Worm (Caenorhabditis elegans) whole organism, late embryonic: Measurements from ENCODE around the gene R10E4.6.
A peak's percentile ranks its signal among the peaks of the same experiment; 100 is the strongest.

ENCODE experiments used
- C08G9.2 ChIP-seq: sonication (generic microtip); optimal IDR thresholded peaks from 2 replicates; lab custom pipeline; 2016; ENCODE audit warnings: mild to moderate bottlenecking, missing genetic modification characterization, moderate library complexity, missing compliant biosample characterization
- T23F11.4 ChIP-seq: fragments of 200-800 bp; sonication (Bioruptor generic); optimal IDR thresholded peaks from 2 replicates; lab custom pipeline; 2018; ENCODE audit warnings: mild to moderate bottlenecking, missing genetic modification characterization, missing compliant biosample characterization
- ahr-1 ChIP-seq: sonication (generic microtip); optimal IDR thresholded peaks from 2 replicates; lab custom pipeline; 2016; ENCODE audit warnings: missing genetic modification characterization, missing compliant biosample characterization
- ama-1 ChIP-seq: fragments of 150-350 bp; optimal IDR thresholded peaks from 2 replicates; lab custom pipeline; 2014
- ceh-14 ChIP-seq: sonication (generic microtip); optimal IDR thresholded peaks from 2 replicates; lab custom pipeline; 2016; ENCODE audit warnings: missing genotype, missing genetic modification characterization, missing compliant biosample characterization
- ceh-18 ChIP-seq: sonication (generic microtip); optimal IDR thresholded peaks from 2 replicates; lab custom pipeline; 2016; ENCODE audit warnings: missing genetic modification characterization, missing compliant biosample characterization
- ceh-19 ChIP-seq: fragments of 200-800 bp; sonication (Bioruptor generic); optimal IDR thresholded peaks from 2 replicates; lab custom pipeline; 2018; ENCODE audit warnings: mild to moderate bottlenecking, missing genetic modification characterization, missing compliant biosample characterization
- ceh-2 ChIP-seq: sonication (generic microtip); optimal IDR thresholded peaks from 2 replicates; lab custom pipeline; 2016; ENCODE audit warnings: missing genotype, missing genetic modification characterization, missing compliant biosample characterization
- ceh-22 ChIP-seq: sonication (generic microtip); optimal IDR thresholded peaks from 2 replicates; lab custom pipeline; 2017; ENCODE audit warnings: missing biosample characterization, missing genetic modification characterization
- ceh-30 ChIP-seq: fragments of 150-350 bp; optimal IDR thresholded peaks from 2 replicates; lab custom pipeline; 2014; ENCODE audit warnings: missing biosample characterization, missing genetic modification characterization
- ceh-31 ChIP-seq: sonication (generic microtip); optimal IDR thresholded peaks from 2 replicates; lab custom pipeline; 2016; ENCODE audit warnings: missing genetic modification characterization, missing compliant biosample characterization
- ceh-34 ChIP-seq: sonication (generic microtip); optimal IDR thresholded peaks from 2 replicates; lab custom pipeline; 2016; ENCODE audit warnings: mild to moderate bottlenecking, missing genetic modification characterization, missing compliant biosample characterization
- ceh-48 ChIP-seq: sonication (generic microtip); optimal IDR thresholded peaks from 2 replicates; lab custom pipeline; 2016; ENCODE audit warnings: missing genetic modification characterization, inconsistent platforms, missing compliant biosample characterization
- ceh-6 ChIP-seq: fragments of 200-800 bp; sonication (Bioruptor generic); optimal IDR thresholded peaks from 2 replicates; lab custom pipeline; 2018; ENCODE audit warnings: mild to moderate bottlenecking, missing genetic modification characterization, missing compliant biosample characterization
- ceh-9 ChIP-seq: sonication (generic microtip); optimal IDR thresholded peaks from 2 replicates; lab custom pipeline; 2016; ENCODE audit warnings: mild to moderate bottlenecking, missing genetic modification characterization, inconsistent platforms, missing compliant biosample characterization
- che-1 ChIP-seq: sonication (generic microtip); optimal IDR thresholded peaks from 2 replicates; lab custom pipeline; 2016; ENCODE audit warnings: mild to moderate bottlenecking, missing genetic modification characterization, missing compliant biosample characterization
- fkh-10 ChIP-seq: fragments of 150-350 bp; optimal IDR thresholded peaks from 2 replicates; lab custom pipeline; 2014; ENCODE audit warnings: missing biosample characterization, missing genetic modification reagents, missing genetic modification characterization
- gmeb-2 ChIP-seq: sonication (generic microtip); optimal IDR thresholded peaks from 2 replicates; lab custom pipeline; 2016; ENCODE audit warnings: missing genetic modification characterization, inconsistent platforms, missing compliant biosample characterization
- hlh-15 ChIP-seq: sonication (generic microtip); optimal IDR thresholded peaks from 2 replicates; lab custom pipeline; 2016; ENCODE audit warnings: missing genetic modification characterization, missing compliant biosample characterization
- lim-6 ChIP-seq: sonication (generic microtip); optimal IDR thresholded peaks from 2 replicates; lab custom pipeline; 2016; ENCODE audit warnings: missing genetic modification characterization, missing compliant biosample characterization
- lin-11 ChIP-seq: fragments of 200-800 bp; sonication (Bioruptor generic); optimal IDR thresholded peaks from 2 replicates; lab custom pipeline; 2018; ENCODE audit warnings: mild to moderate bottlenecking, missing genetic modification characterization, missing compliant biosample characterization
- mec-3 ChIP-seq: sonication (generic microtip); optimal IDR thresholded peaks from 2 replicates; lab custom pipeline; 2016; ENCODE audit warnings: borderline replicate concordance, missing genetic modification characterization, missing compliant biosample characterization
- nfya-1 ChIP-seq: sonication (generic microtip); optimal IDR thresholded peaks from 2 replicates; lab custom pipeline; 2017; ENCODE audit warnings: missing genetic modification characterization, mild to moderate bottlenecking, missing compliant biosample characterization, antibody characterized with exemption, moderate library complexity
- nhr-11 ChIP-seq: fragments of 150-350 bp; optimal IDR thresholded peaks from 2 replicates; lab custom pipeline; 2014; ENCODE audit warnings: missing biosample characterization, missing genetic modification characterization
- npax-4 ChIP-seq: sonication (generic microtip); optimal IDR thresholded peaks from 2 replicates; lab custom pipeline; 2016; ENCODE audit warnings: missing genetic modification characterization, missing compliant biosample characterization
- pat-9 ChIP-seq: fragments of 200-800 bp; sonication (Bioruptor generic); optimal IDR thresholded peaks from 2 replicates; lab custom pipeline; 2018; ENCODE audit warnings: mild to moderate bottlenecking, missing genetic modification characterization, moderate library complexity, missing compliant biosample characterization
- pax-1 ChIP-seq: fragments of 150-350 bp; optimal IDR thresholded peaks from 2 replicates; lab custom pipeline; 2014; ENCODE audit warnings: missing biosample characterization, missing genetic modification characterization
- pha-2 ChIP-seq: sonication (generic microtip); optimal IDR thresholded peaks from 2 replicates; lab custom pipeline; 2017; ENCODE audit warnings: mild to moderate bottlenecking, missing genetic modification characterization, missing compliant biosample characterization
- pha-4 ChIP-seq: fragments of 150-350 bp; optimal IDR thresholded peaks from 2 replicates; lab custom pipeline; 2018; ENCODE audit warnings: missing biosample characterization, missing genetic modification reagents, missing genetic modification characterization
- pqm-1 ChIP-seq: sonication (generic microtip); optimal IDR thresholded peaks from 2 replicates; lab custom pipeline; 2016; ENCODE audit warnings: missing genetic modification characterization, missing compliant biosample characterization
- sdc-2 ChIP-seq: sonication (generic microtip); optimal IDR thresholded peaks from 2 replicates; lab custom pipeline; 2016; ENCODE audit warnings: missing genotype, missing genetic modification characterization, missing compliant biosample characterization
- sox-2 ChIP-seq: fragments of 200-800 bp; sonication (Bioruptor generic); IDR thresholded peaks from 2 replicates; pipeline ENCODE4 v1.3.6; 2022; ENCODE audit warnings: missing genetic modification reagents, missing genetic modification characterization, missing compliant biosample characterization
- tbx-2 ChIP-seq: sonication (generic microtip); optimal IDR thresholded peaks from 2 replicates; lab custom pipeline; 2016; ENCODE audit warnings: missing genetic modification characterization, missing compliant biosample characterization
- tbx-7 ChIP-seq: sonication (generic microtip); optimal IDR thresholded peaks from 2 replicates; lab custom pipeline; 2016; ENCODE audit warnings: missing genotype, missing genetic modification characterization, missing compliant biosample characterization
- ttx-3 ChIP-seq: sonication (generic microtip); optimal IDR thresholded peaks from 2 replicates; lab custom pipeline; 2016; ENCODE audit warnings: missing genetic modification reagents, missing genetic modification characterization, missing compliant biosample characterization
- unc-3 ChIP-seq, 2 experiments: fragments of 200-800 bp in 1 of 2; sonication (Bioruptor generic) in 1 of 2; sonication (generic microtip) in 1 of 2; conservative IDR thresholded peaks in 1 of 2; optimal IDR thresholded peaks in 1 of 2; 2 replicates each; pipeline versions ENCODE4 v1.3.6 to Lab custom; 2016 to 2022; ENCODE audit warnings: missing compliant biosample characterization in 2 of 2, missing genetic modification characterization in 2 of 2, missing genetic modification reagents in 1 of 2
- unc-42 ChIP-seq: sonication (generic microtip); optimal IDR thresholded peaks from 2 replicates; lab custom pipeline; 2016; ENCODE audit warnings: missing genotype, missing genetic modification characterization, missing compliant biosample characterization
- unc-55 ChIP-seq: sonication (generic microtip); optimal IDR thresholded peaks from 2 replicates; lab custom pipeline; 2017; ENCODE audit warnings: missing biosample characterization, missing genetic modification reagents, missing genetic modification characterization
- unc-86 ChIP-seq: sonication (generic microtip); optimal IDR thresholded peaks from 2 replicates; lab custom pipeline; 2016; ENCODE audit warnings: missing genetic modification characterization, missing compliant biosample characterization
- zip-5 ChIP-seq: sonication (generic microtip); optimal IDR thresholded peaks from 2 replicates; lab custom pipeline; 2016; ENCODE audit warnings: missing genetic modification characterization, missing compliant biosample characterization

R10E4.6 gene

ce11 chrIII:4323120-4323519 is 29.9 kb downstream of the R10E4.6 start:
- TF ChIP-seq pax-1 (no peak), sox-2 (GFP tag; lab: Robert Waterston, UW) (no peak), ceh-14 (peak; percentile 12), lin-11 (tag; lab: Kevin White, UChicago) (no peak), zip-5 (tag; lab: Kevin White, UChicago) (no peak), unc-55 (GFP tag; lab: Kevin White, UChicago) (no peak), ceh-48 (no peak), nfya-1 (peak; percentile 8), ceh-9 (no peak), unc-42 (peak; percentile 21), ceh-18 (peak; percentile 22)

- TF ChIP-seq pha-2 (tag; lab: Kevin White, UChicago) (no peak), che-1 (no peak), T23F11.4 (no peak), pat-9 (tag; lab: Kevin White, UChicago) (no peak), ceh-9 (no peak), unc-86 (no peak), ttx-3 (tag; lab: Kevin White, UChicago) (no peak), nhr-11 (no peak), ceh-22 (no peak), pqm-1 (tag; lab: Kevin White, UChicago) (no peak), ceh-31 (tag; lab: Kevin White, UChicago) (no peak)
Measured at ce11 chrIII:4323859-4324258, 30.7 kb downstream of the R10E4.6 start, which contains the start of gene H38K22.9. H38K22.9 (plus strand) TSS chrIII:4324159.

ce11 chrIII:4328208-4328987 is 35.2 kb downstream of the R10E4.6 start:
- no peak for TF ChIP-seq sox-2 (GFP tag; lab: Robert Waterston, UW)
- peak; percentile 83 for TF ChIP-seq nfya-1
- no peak for TF ChIP-seq pha-4
- TF ChIP-seq C08G9.2 (tag; lab: Kevin White, UChicago) = no peak

ce11 chrIII:4330984-4331383 is 37.8 kb downstream of the R10E4.6 start, which contains the start of gene gly-6:
gly-6 (minus strand) TSS chrIII:4331228.
- no peak for TF ChIP-seq mec-3 (tag; lab: Kevin White, UChicago)
- TF ChIP-seq ceh-6 (GFP tag; lab: Kevin White, UChicago) = no peak
- TF ChIP-seq ahr-1 (tag; lab: Kevin White, UChicago) = no peak
- TF ChIP-seq tbx-7 (tag; lab: Kevin White, UChicago) = no peak
- no peak for TF ChIP-seq ttx-3 (tag; lab: Kevin White, UChicago)

ce11 chrIII:4332543-4333042 is 39.4 kb downstream of the R10E4.6 start, which contains the start of gene cdk-12:
cdk-12 (plus strand) TSS chrIII:4332992.
- no peak for TF ChIP-seq ceh-30 (tag; lab: Kevin White, UChicago)
- TF ChIP-seq hlh-15 (tag; lab: Kevin White, UChicago) = no peak
- no peak for TF ChIP-seq pha-4
- no peak for TF ChIP-seq unc-3 (GFP tag; conservative IDR thresholded peaks at IDR 0.05; lab: Robert Waterston, UW)
- TF ChIP-seq unc-3 (tag; optimal IDR thresholded peaks at IDR 0.05; lab: Kevin White, UChicago) = no peak
- no peak for TF ChIP-seq lim-6
- TF ChIP-seq fkh-10 (GFP tag; lab: Kevin White, UChicago) = no peak
- no peak for TF ChIP-seq sdc-2 (tag; lab: Kevin White, UChicago)
- TF ChIP-seq nfya-1 = peak; percentile 33
- no peak for TF ChIP-seq unc-55 (GFP tag; lab: Kevin White, UChicago)
- peak; percentile 26 for TF ChIP-seq tbx-2
- no peak for TF ChIP-seq ceh-2 (tag; lab: Kevin White, UChicago)
- TF ChIP-seq unc-86 = no peak
- TF ChIP-seq ama-1 (lab: Kevin White, UChicago) = no peak
- no peak for TF ChIP-seq gmeb-2 (tag; lab: Kevin White, UChicago)
- no peak for TF ChIP-seq npax-4 (tag; lab: Kevin White, UChicago)
- TF ChIP-seq ceh-19 (GFP tag; lab: Kevin White, UChicago) = no peak
- no peak for TF ChIP-seq ceh-34 (tag; lab: Kevin White, UChicago)
- TF ChIP-seq, all 69 proteins: peak for 2
